Worm (Caenorhabditis elegans): ENCODE data around the gene fkh-6.

DNA sequence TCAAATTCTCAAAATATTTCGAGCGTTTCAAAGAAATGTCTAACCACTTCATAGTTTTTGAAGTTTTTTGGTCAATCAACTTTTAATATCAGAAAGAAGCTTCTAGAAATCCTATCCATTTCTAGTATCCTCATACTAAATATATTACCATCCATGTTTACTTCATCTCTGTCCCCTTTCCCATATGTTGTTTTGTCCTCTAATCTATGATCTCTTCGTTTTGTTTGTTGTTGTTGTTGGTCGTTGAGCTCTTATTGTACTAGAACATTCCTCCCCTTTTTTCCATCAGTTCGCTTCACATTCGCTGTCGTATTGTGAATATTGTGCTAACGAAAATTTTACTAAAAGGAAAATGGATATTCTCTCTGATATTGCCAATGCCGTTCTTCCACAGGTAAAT is 34.1 kb upstream of the fkh-6 start, which contains the start of gene sod-5:
- TF ChIP-seq flt-1 (GFP tag; IDR thresholded peaks at IDR 0.05) = no peak
- TF ChIP-seq T22C8.4 (GFP tag; IDR thresholded peaks at IDR 0.05) = no peak
- TF ChIP-seq klf-2 (GFP tag; conservative IDR thresholded peaks at IDR 0.05) = no peak
- no peak for TF ChIP-seq med-1 (GFP tag; optimal IDR thresholded peaks at IDR 0.05; ENCODE audit: insufficient read depth)
- no peak for TF ChIP-seq ztf-29 (GFP tag; IDR thresholded peaks at IDR 0.05)
- no peak for TF ChIP-seq cog-1 (tag; optimal IDR thresholded peaks at IDR 0.05)
- no peak for TF ChIP-seq ref-1 (GFP tag; conservative IDR thresholded peaks at IDR 0.05)
- TF ChIP-seq tab-1 (GFP tag; IDR thresholded peaks at IDR 0.05) = no peak
- no peak for TF ChIP-seq ztf-23 (GFP tag; IDR thresholded peaks at IDR 0.05)
